Worm (Caenorhabditis elegans) whole organism, young adult: ENCODE data around the gene F53F4.11.

Experiments
- D2030.7 ChIP-seq: fragments of 200-800 bp; sonication (Bioruptor generic); IDR thresholded peaks from 2 replicates; pipeline ENCODE4 v1.3.6; 2022; ENCODE audit warnings: missing genetic modification reagents, missing genetic modification characterization, missing compliant biosample characterization
- F39B2.1 ChIP-seq: fragments of 200-800 bp; sonication (Bioruptor generic); IDR thresholded peaks from 2 replicates; pipeline ENCODE4 v1.3.6; 2022; ENCODE audit warnings: missing genetic modification reagents, missing genetic modification characterization, missing compliant biosample characterization
- F57C9.4 ChIP-seq: sonication (generic microtip); optimal IDR thresholded peaks from 2 replicates; lab custom pipeline; 2017; ENCODE audit warnings: mild to moderate bottlenecking, missing genetic modification characterization, missing compliant biosample characterization
- ama-1 ChIP-seq, 3 experiments: fragments of 150-350 bp in 1 of 3; sonication (generic microtip) in 2 of 3; optimal IDR thresholded peaks; 2 replicates each; lab custom pipeline; 2014 to 2018; ENCODE audit warnings: missing biosample characterization in 2 of 3, missing genetic modification characterization in 2 of 3, missing genetic modification reagents in 2 of 3
- atf-7 ChIP-seq: sonication (generic microtip); optimal IDR thresholded peaks from 2 replicates; lab custom pipeline; 2017; ENCODE audit warnings: mild to moderate bottlenecking, missing genetic modification characterization, missing compliant biosample characterization
- cebp-2 ChIP-seq: fragments of 200-800 bp; sonication (Bioruptor generic); IDR thresholded peaks from 2 replicates; pipeline ENCODE4 v1.3.6; 2022; ENCODE audit warnings: missing genetic modification characterization, missing compliant biosample characterization
- efl-1 ChIP-seq: fragments of 150-350 bp; optimal IDR thresholded peaks from 2 replicates; lab custom pipeline; 2014; ENCODE audit warnings: missing biosample characterization, missing genetic modification reagents, missing genetic modification characterization
- snpc-1.1 ChIP-seq: sonication (generic microtip); optimal IDR thresholded peaks from 2 replicates; lab custom pipeline; 2017; ENCODE audit warnings: missing genetic modification characterization, mild to moderate bottlenecking, missing compliant biosample characterization, antibody characterized with exemption, moderate library complexity, missing genotype, missing genetic modification reagents; ENCODE audit not compliant: insufficient read depth

DNA sequence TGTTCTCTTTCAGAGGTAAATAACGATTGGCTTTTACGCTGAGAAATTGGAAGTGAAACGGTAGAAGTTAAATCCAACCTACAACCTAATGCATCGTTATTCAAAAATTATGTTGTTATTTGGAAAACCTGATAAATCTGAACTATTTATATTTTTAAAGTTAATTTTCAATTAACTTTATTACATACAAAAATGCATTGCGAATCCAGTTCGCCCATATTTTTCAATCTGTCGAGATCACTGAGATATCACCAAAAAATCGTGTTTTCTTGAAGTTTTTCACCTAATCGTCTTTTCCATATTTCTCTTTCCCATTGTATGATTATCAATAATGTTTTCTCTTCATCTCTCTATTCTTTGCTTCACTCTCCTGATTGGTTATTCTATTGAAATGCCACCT lies 3.6 kb downstream of the F53F4.11 start, which contains the start of gene F53F4.15:
- TF ChIP-seq F57C9.4 (tag; lab: Kevin White, UChicago) (no peak), cebp-2 (GFP tag; lab: Robert Waterston, UW) (no peak), F39B2.1 (GFP tag; lab: Robert Waterston, UW) (no peak), efl-1 (GFP tag; lab: Kevin White, UChicago) (no peak), snpc-1.1 (tag; lab: Kevin White, UChicago) (no peak), ama-1 (optimal IDR thresholded peaks at IDR 0.05; lab: Kevin White, UChicago) (no peak), ama-1 (GFP tag; optimal IDR thresholded peaks at IDR 0.05; lab: Kevin White, UChicago) (no peak), D2030.7 (no peak), atf-7 (tag; lab: Kevin White, UChicago) (no peak)
